Worm (Caenorhabditis elegans): ENCODE data around the gene E02A10.3.

DNA sequence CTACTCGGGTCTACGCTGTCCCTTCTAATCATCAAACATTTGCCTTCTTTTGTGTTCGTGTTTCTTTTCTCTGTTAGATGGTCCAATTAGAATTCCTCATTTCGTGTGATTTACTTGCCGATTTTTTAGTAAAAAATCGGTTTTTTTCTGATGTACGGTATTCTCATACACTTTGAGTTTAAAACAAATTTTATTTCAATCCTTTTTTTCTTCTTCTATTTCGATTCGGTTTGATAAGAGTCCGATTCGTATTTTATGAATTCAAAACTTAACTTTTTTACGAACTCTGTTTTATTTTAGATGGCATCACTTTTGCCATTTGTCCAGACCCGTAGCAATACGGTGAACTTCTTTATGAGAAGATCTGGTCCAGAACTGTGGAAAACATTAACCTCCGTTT, 16.2 kb upstream of the E02A10.3 start, which contains the start of gene mrps-5:
- TF ChIP-seq lin-13 (tag; optimal IDR thresholded peaks at IDR 0.05), result no peak
- no peak for TF ChIP-seq nhr-12 (tag; optimal IDR thresholded peaks at IDR 0.05)
- no peak for TF ChIP-seq ztf-11 (tag; optimal IDR thresholded peaks at IDR 0.05)
- no peak for TF ChIP-seq nhr-28 (tag; optimal IDR thresholded peaks at IDR 0.05)

Measured in whole organism, mixed stage, embryonic.